Worm (Caenorhabditis elegans): ENCODE results near the gene rnf-121.

ce11 chrIII:4196988-4197384, 26.2 kb upstream of the rnf-121 start, which contains the start of gene asd-1:
- TF ChIP-seq lin-32 (GFP tag; optimal IDR thresholded peaks at IDR 0.05) (no peak), snpc-4 (tag; optimal IDR thresholded peaks at IDR 0.05) (no peak), elt-3 (tag; optimal IDR thresholded peaks at IDR 0.05) (no peak), pha-4 (tag; optimal IDR thresholded peaks at IDR 0.05) (no peak), ceh-39 (tag; optimal IDR thresholded peaks at IDR 0.05) (no peak), nhr-237 (tag; optimal IDR thresholded peaks at IDR 0.05) (no peak), sem-2 (GFP tag; optimal IDR thresholded peaks at IDR 0.05) (no peak), M03D4.4 (tag; optimal IDR thresholded peaks at IDR 0.05) (no peak), nhr-28 (tag; optimal IDR thresholded peaks at IDR 0.05) (no peak)
